Fruit fly (Drosophila melanogaster): Measurements from ENCODE around the gene Mayo.

Gene Mayo

DNA sequence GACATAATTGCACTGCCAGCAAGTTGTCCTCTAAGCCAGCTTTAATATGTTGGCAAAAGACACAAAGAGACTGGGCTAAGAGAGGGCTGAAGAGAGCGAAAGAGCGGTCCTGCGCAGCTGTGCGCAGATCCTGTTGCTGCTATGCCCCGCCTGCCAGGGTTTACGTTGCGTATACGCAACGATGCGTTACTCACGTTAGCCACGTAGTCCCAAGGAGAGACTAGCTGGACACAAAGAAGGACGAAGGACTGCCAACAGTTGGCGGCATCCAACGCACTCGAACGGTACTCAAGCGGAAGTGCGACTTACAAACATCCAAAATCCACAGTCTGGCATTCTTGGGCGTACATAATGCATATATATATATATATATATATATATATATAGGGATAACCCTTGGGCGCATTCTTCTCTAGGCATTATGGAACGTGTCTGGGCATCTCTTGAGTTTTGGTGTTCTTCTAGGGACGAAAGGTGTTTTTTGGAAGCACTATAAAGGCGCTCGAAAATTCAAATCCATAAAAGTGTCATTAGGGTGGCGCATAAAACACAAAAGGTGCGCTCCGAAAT is 10.9 kb upstream of the Mayo start (continued):
- TF ChIP-seq Nf-YA (GFP tag; IDR thresholded peaks at IDR 0.05) = no peak
- TF ChIP-seq Atf-2 (GFP tag; optimal IDR thresholded peaks at IDR 0.05) = no peak
- TF ChIP-seq chinmo (GFP tag; IDR thresholded peaks at IDR 0.05; ENCODE audit: partially characterized antibody) = 0 out of 4 replicates have a peak, but pooled peaks have one; percentile 25
- TF ChIP-seq CG12942 (GFP tag; optimal IDR thresholded peaks at IDR 0.05) = no peak
- TF ChIP-seq ro (GFP tag; IDR thresholded peaks at IDR 0.05) = no peak
- no peak for TF ChIP-seq CG9876 (GFP tag; optimal IDR thresholded peaks at IDR 0.05)
- TF ChIP-seq Aef1 (GFP tag; IDR thresholded peaks at IDR 0.05) = no peak
- no peak for TF ChIP-seq unpg (GFP tag; optimal IDR thresholded peaks at IDR 0.05)
- peak; percentile 65 for TF ChIP-seq CG3163 (GFP tag; optimal IDR thresholded peaks at IDR 0.05)
- no peak for TF ChIP-seq mld (GFP tag; IDR thresholded peaks at IDR 0.05; ENCODE audit: partially characterized antibody)
- TF ChIP-seq CG13424 (tag; optimal IDR thresholded peaks at IDR 0.05) = no peak
- no peak for TF ChIP-seq CG16815 (GFP tag; optimal IDR thresholded peaks at IDR 0.05)
- no peak for TF ChIP-seq CG31224 (GFP tag; IDR thresholded peaks at IDR 0.05)
- no peak for TF ChIP-seq CG17328 (GFP tag; IDR thresholded peaks at IDR 0.05)
- TF ChIP-seq CG13123 (GFP tag; optimal IDR thresholded peaks at IDR 0.05) = no peak
- 0 out of 3 replicates have a peak, but pooled peaks have one; percentile 14 for TF ChIP-seq CG34422 (GFP tag; IDR thresholded peaks at IDR 0.05)
- TF ChIP-seq kah (GFP tag; optimal IDR thresholded peaks at IDR 0.05) = no peak
- no peak for TF ChIP-seq her (GFP tag; optimal IDR thresholded peaks at IDR 0.05)
- TF ChIP-seq BEAF-32 (GFP tag; optimal IDR thresholded peaks at IDR 0.05) = no peak
- no peak for TF ChIP-seq CG2712 (tag; optimal IDR thresholded peaks at IDR 0.05)
- peak; percentile 50 for TF ChIP-seq CG9437 (GFP tag; optimal IDR thresholded peaks at IDR 0.05)
- TF ChIP-seq Poxn (GFP tag; IDR thresholded peaks at IDR 0.05) = no peak
- TF ChIP-seq scrt (GFP tag; optimal IDR thresholded peaks at IDR 0.05) = peak; percentile 39
- no peak for TF ChIP-seq ranshi (GFP tag; IDR thresholded peaks at IDR 0.05)
- no peak for TF ChIP-seq nerfin-2 (GFP tag; IDR thresholded peaks at IDR 0.05; ENCODE audit: partially characterized antibody)
- TF ChIP-seq Hr39 (optimal IDR thresholded peaks at IDR 0.05) = peak; percentile 44
- TF ChIP-seq CG10543 (GFP tag; optimal IDR thresholded peaks at IDR 0.05) = no peak

- TF ChIP-seq Dref (GFP tag; IDR thresholded peaks at IDR 0.05) = no peak
- TF ChIP-seq NK7.1 (GFP tag; optimal IDR thresholded peaks at IDR 0.05) = no peak
- TF ChIP-seq cg (GFP tag; optimal IDR thresholded peaks at IDR 0.05) = no peak
- no peak for TF ChIP-seq CG10462 (GFP tag; optimal IDR thresholded peaks at IDR 0.05)
- TF ChIP-seq usp (GFP tag; optimal IDR thresholded peaks at IDR 0.05) = no peak
- TF ChIP-seq CG6791 (GFP tag; IDR thresholded peaks at IDR 0.05; ENCODE audit: partially characterized antibody) = no peak
- TF ChIP-seq p53 (GFP tag; optimal IDR thresholded peaks at IDR 0.05) = no peak
- TF ChIP-seq CG9609 (GFP tag; optimal IDR thresholded peaks at IDR 0.05) = no peak
- no peak for TF ChIP-seq CG15601 (tag; optimal IDR thresholded peaks at IDR 0.05)
- TF ChIP-seq CG11723 (GFP tag; optimal IDR thresholded peaks at IDR 0.05) = no peak
- no peak for TF ChIP-seq Sry-δ (GFP tag; optimal IDR thresholded peaks at IDR 0.05)
- TF ChIP-seq so (GFP tag; IDR thresholded peaks at IDR 0.05) = no peak
- TF ChIP-seq nmo (GFP tag; optimal IDR thresholded peaks at IDR 0.05) = no peak
- TF ChIP-seq CG14014 (GFP tag; IDR thresholded peaks at IDR 0.05) = no peak
- TF ChIP-seq Nf-YC (tag; optimal IDR thresholded peaks at IDR 0.05) = no peak
- no peak for TF ChIP-seq CG10366 (GFP tag; IDR thresholded peaks at IDR 0.05)
Observed at dm6 chr3R:31101069-31101468, 7.9 kb downstream of the Mayo start, which contains the start of gene CG15553. TSS of gene CG15553 (minus strand) at chr3R:31101169.

All from whole organism, embryonic.